Fruit fly (Drosophila melanogaster) whole organism, embryonic: ENCODE data around the gene CG2256.
A peak's percentile ranks its signal among the peaks of the same experiment; 100 is the strongest.

Experiments used
- Adf1 ChIP-seq: fragments of 200-800 bp; sonication (Bioruptor generic); IDR thresholded peaks from 2 replicates; pipeline ENCODE4 v1.3.6; 2022; ENCODE audit warnings: missing biosample characterization, missing genetic modification characterization
- Atf3 ChIP-seq: fragments of 200-800 bp; sonication (Bioruptor generic); optimal IDR thresholded peaks from 3 replicates; lab custom pipeline; 2016; ENCODE audit warnings: missing biosample characterization, missing genetic modification characterization
- CG10147 ChIP-seq: fragments of 200-800 bp; sonication (Bioruptor generic); optimal IDR thresholded peaks from 2 replicates; lab custom pipeline; 2019; ENCODE audit warnings: missing biosample characterization, mild to moderate bottlenecking, missing genetic modification characterization, moderate library complexity
- CG10267 ChIP-seq: fragments of 200-800 bp; sonication (Bioruptor generic); optimal IDR thresholded peaks from 2 replicates; lab custom pipeline; 2018; ENCODE audit warnings: missing biosample characterization, mild to moderate bottlenecking, missing genetic modification characterization, moderate library complexity
- CG10979 ChIP-seq: fragments of 200-800 bp; sonication (Bioruptor generic); optimal IDR thresholded peaks from 2 replicates; lab custom pipeline; 2018; ENCODE audit warnings: missing biosample characterization, mild to moderate bottlenecking, missing genetic modification characterization, moderate library complexity
- CG12299 ChIP-seq: fragments of 200-800 bp; sonication (Bioruptor generic); optimal IDR thresholded peaks from 2 replicates; lab custom pipeline; 2018; ENCODE audit warnings: missing biosample characterization, mild to moderate bottlenecking, missing genetic modification characterization
- CG12942 ChIP-seq: fragments of 200-800 bp; sonication (Bioruptor generic); optimal IDR thresholded peaks from 3 replicates; lab custom pipeline; 2016; ENCODE audit warnings: missing biosample characterization, missing genetic modification characterization
- CG15514 ChIP-seq: fragments of 200-800 bp; sonication (Bioruptor generic); optimal IDR thresholded peaks from 3 replicates; lab custom pipeline; 2017; ENCODE audit warnings: missing biosample characterization, missing genetic modification characterization, mild to moderate bottlenecking, moderate library complexity, missing genetic modification reagents
- CG17385 ChIP-seq: fragments of 200-800 bp; sonication (Bioruptor generic); optimal IDR thresholded peaks from 3 replicates; lab custom pipeline; 2018; ENCODE audit warnings: missing biosample characterization, mild to moderate bottlenecking, missing genetic modification characterization
- CG17829 ChIP-seq: fragments of 200-800 bp; optimal IDR thresholded peaks from 2 replicates; lab custom pipeline; 2019; ENCODE audit warnings: missing biosample characterization, mild to moderate bottlenecking, missing genetic modification characterization, moderate library complexity
- CG18011 ChIP-seq: fragments of 200-800 bp; sonication (Bioruptor generic); optimal IDR thresholded peaks from 2 replicates; lab custom pipeline; 2017; ENCODE audit warnings: missing biosample characterization, missing genetic modification characterization, mild to moderate bottlenecking, moderate library complexity, missing genotype
- CG2712 ChIP-seq: fragments of 200-800 bp; optimal IDR thresholded peaks from 3 replicates; lab custom pipeline; 2019; ENCODE audit warnings: missing biosample characterization, mild to moderate bottlenecking, missing genetic modification characterization, moderate library complexity
- CG31441 ChIP-seq: fragments of 200-800 bp; sonication (Bioruptor generic); IDR thresholded peaks from 2 replicates; pipeline ENCODE4 v1.3.6; 2022; ENCODE audit warnings: missing biosample characterization, missing genetic modification characterization
- CG32772 ChIP-seq: fragments of 200-800 bp; sonication (Bioruptor generic); IDR thresholded peaks from 2 replicates; pipeline ENCODE4 v1.3.6; 2022; ENCODE audit warnings: missing biosample characterization, missing genetic modification characterization
- CG4617 ChIP-seq: fragments of 200-800 bp; sonication (Bioruptor generic); optimal IDR thresholded peaks from 3 replicates; lab custom pipeline; 2016; ENCODE audit warnings: missing biosample characterization, missing genetic modification characterization, borderline replicate concordance
- CG4854 ChIP-seq: fragments of 200-800 bp; sonication (Bioruptor generic); optimal IDR thresholded peaks from 2 replicates; lab custom pipeline; 2016; ENCODE audit warnings: missing biosample characterization, missing genetic modification characterization, inconsistent platforms
- CG5180 ChIP-seq: fragments of 200-800 bp; sonication (Bioruptor generic); optimal IDR thresholded peaks from 3 replicates; lab custom pipeline; 2017; ENCODE audit warnings: missing biosample characterization, missing genetic modification characterization, mild to moderate bottlenecking, moderate library complexity, missing genetic modification reagents
- CG6175 ChIP-seq: fragments of 200-800 bp; sonication (Bioruptor generic); IDR thresholded peaks from 3 replicates; pipeline ENCODE4 v1.3.6; 2022; ENCODE audit warnings: missing biosample characterization, missing genetic modification characterization
- CG6791 ChIP-seq: fragments of 200-800 bp; sonication (Bioruptor generic); IDR thresholded peaks from 3 replicates; pipeline ENCODE4 v1.3.6; 2022; ENCODE audit warnings: missing biosample characterization, missing genetic modification characterization; ENCODE audit not compliant: partially characterized antibody
- CG8089 ChIP-seq: fragments of 200-800 bp; sonication (Bioruptor generic); optimal IDR thresholded peaks from 3 replicates; lab custom pipeline; 2016; ENCODE audit warnings: missing biosample characterization, missing genetic modification characterization
- CG8388 ChIP-seq: fragments of 200-800 bp; sonication (Bioruptor generic); optimal IDR thresholded peaks from 2 replicates; lab custom pipeline; 2019; ENCODE audit warnings: missing biosample characterization, mild to moderate bottlenecking, missing genetic modification characterization, moderate library complexity
- D19A ChIP-seq: fragments of 200-800 bp; optimal IDR thresholded peaks from 3 replicates; lab custom pipeline; 2019; ENCODE audit warnings: missing biosample characterization, mild to moderate bottlenecking, missing genetic modification characterization, moderate library complexity
- Dad ChIP-seq: fragments of 200-800 bp; sonication (Bioruptor generic); optimal IDR thresholded peaks from 3 replicates; lab custom pipeline; 2016; ENCODE audit warnings: missing biosample characterization, missing genetic modification characterization
- Dll ChIP-seq: fragments of 200-800 bp; sonication (Bioruptor generic); IDR thresholded peaks from 4 replicates; pipeline ENCODE4 v1.3.6; 2022; ENCODE audit warnings: missing biosample characterization, missing genetic modification characterization; ENCODE audit not compliant: partially characterized antibody
- Doc3 ChIP-seq: fragments of 200-800 bp; sonication (Bioruptor generic); IDR thresholded peaks from 3 replicates; pipeline ENCODE4 v1.3.6; 2022; ENCODE audit warnings: missing biosample characterization, missing genetic modification characterization; ENCODE audit not compliant: partially characterized antibody
- Dref ChIP-seq: fragments of 200-800 bp; sonication (Bioruptor generic); IDR thresholded peaks from 2 replicates; pipeline ENCODE4 v1.3.6; 2022; ENCODE audit warnings: missing biosample characterization, missing genetic modification characterization
- HLH3B ChIP-seq: fragments of 200-800 bp; sonication (Bioruptor generic); IDR thresholded peaks from 2 replicates; pipeline ENCODE4 v1.3.6; 2022; ENCODE audit warnings: missing biosample characterization, missing genetic modification characterization
- HmgZ ChIP-seq: fragments of 200-800 bp; sonication (Bioruptor generic); optimal IDR thresholded peaks from 2 replicates; lab custom pipeline; 2018; ENCODE audit warnings: missing biosample characterization, mild to moderate bottlenecking, missing genetic modification characterization
- Med ChIP-seq: fragments of 200-800 bp; sonication (Bioruptor generic); peaks from one replicate; lab custom pipeline; 2016; ENCODE audit warnings: missing biosample characterization, missing genetic modification characterization, mild to moderate bottlenecking, inconsistent platforms, moderate library complexity
- Meics ChIP-seq: fragments of 200-800 bp; sonication (Bioruptor generic); optimal IDR thresholded peaks from 2 replicates; lab custom pipeline; 2017; ENCODE audit warnings: missing biosample characterization, mild to moderate bottlenecking, missing genetic modification characterization
- Pdp1 ChIP-seq, 2 experiments: fragments of 200-800 bp; sonication (Bioruptor generic); optimal IDR thresholded peaks; 3 replicates each; lab custom pipeline; 2016; ENCODE audit warnings: missing biosample characterization in 2 of 2, missing genetic modification characterization in 2 of 2, mild to moderate bottlenecking in 1 of 2, moderate library complexity in 1 of 2
- Ssrp ChIP-seq: fragments of 200-800 bp; sonication (Bioruptor generic); optimal IDR thresholded peaks from 2 replicates; lab custom pipeline; 2018; ENCODE audit warnings: missing biosample characterization, mild to moderate bottlenecking, missing genetic modification characterization, moderate library complexity
- Xbp1 ChIP-seq: fragments of 200-800 bp; sonication (Bioruptor generic); optimal IDR thresholded peaks from 3 replicates; lab custom pipeline; 2016; ENCODE audit warnings: missing biosample characterization, mild to moderate bottlenecking, missing genetic modification characterization
- aop ChIP-seq: fragments of 200-800 bp; sonication (Bioruptor generic); IDR thresholded peaks from 2 replicates; pipeline ENCODE4 v1.3.6; 2022; ENCODE audit warnings: missing biosample characterization, missing genetic modification characterization
- ara ChIP-seq: fragments of 200-800 bp; sonication (Bioruptor generic); IDR thresholded peaks from 2 replicates; pipeline ENCODE4 v1.3.6; 2022; ENCODE audit warnings: missing biosample characterization, missing genetic modification characterization
- az2 ChIP-seq: fragments of 200-800 bp; sonication (Bioruptor generic); optimal IDR thresholded peaks from 3 replicates; lab custom pipeline; 2016; ENCODE audit warnings: missing biosample characterization, missing genetic modification characterization
- ci ChIP-seq: fragments of 200-800 bp; sonication (Bioruptor generic); IDR thresholded peaks from 3 replicates; pipeline ENCODE4 v1.3.6; 2022; ENCODE audit warnings: missing biosample characterization, missing genetic modification characterization
- dm ChIP-seq: fragments of 200-800 bp; sonication (Bioruptor generic); optimal IDR thresholded peaks from 3 replicates; lab custom pipeline; 2016; ENCODE audit warnings: missing biosample characterization, missing genetic modification characterization
- dpn ChIP-seq, 2 experiments: fragments of 200-800 bp; sonication (Bioruptor generic); optimal IDR thresholded peaks; 3 replicates each; lab custom pipeline; 2016; ENCODE audit warnings: missing biosample characterization in 2 of 2, missing genetic modification characterization in 2 of 2
- ems ChIP-seq: fragments of 200-800 bp; sonication (Bioruptor generic); optimal IDR thresholded peaks from 3 replicates; lab custom pipeline; 2016; ENCODE audit warnings: missing biosample characterization, missing genetic modification characterization
- esg ChIP-seq: fragments of 200-800 bp; sonication (Bioruptor generic); conservative IDR thresholded peaks from 2 replicates; pipeline ENCODE4 v1.3.6; 2022; ENCODE audit warnings: missing biosample characterization, missing genetic modification characterization
- eve ChIP-seq, 2 experiments: fragments of >200 bp; optimal IDR thresholded peaks; 2 replicates each; lab custom pipeline; 2017; ENCODE audit warnings: missing biosample characterization in 2 of 2, missing genetic modification characterization in 2 of 2
- gro ChIP-seq: fragments of 200-800 bp; sonication (Bioruptor generic); optimal IDR thresholded peaks from 2 replicates; lab custom pipeline; 2016; ENCODE audit warnings: missing biosample characterization, missing genetic modification characterization
- ham ChIP-seq: fragments of 200-800 bp; sonication (Bioruptor generic); IDR thresholded peaks from 2 replicates; pipeline ENCODE4 v1.3.6; 2022; ENCODE audit warnings: missing biosample characterization, missing genetic modification characterization
- slbo ChIP-seq: fragments of 200-800 bp; sonication (Bioruptor generic); IDR thresholded peaks from 2 replicates; pipeline ENCODE4 v1.3.6; 2022; ENCODE audit warnings: missing biosample characterization, missing genetic modification characterization
- toy ChIP-seq: fragments of 200-800 bp; sonication (Bioruptor generic); IDR thresholded peaks from 2 replicates; pipeline ENCODE4 v1.3.6; 2022; ENCODE audit warnings: missing biosample characterization, missing genetic modification characterization
- unpg ChIP-seq: fragments of 200-800 bp; sonication (Bioruptor generic); optimal IDR thresholded peaks from 3 replicates; lab custom pipeline; 2018; ENCODE audit warnings: missing biosample characterization, mild to moderate bottlenecking, missing genetic modification characterization, moderate library complexity
- wek ChIP-seq: fragments of 200-800 bp; sonication (Bioruptor generic); optimal IDR thresholded peaks from 3 replicates; lab custom pipeline; 2018; ENCODE audit warnings: missing biosample characterization, mild to moderate bottlenecking, missing genetic modification characterization, moderate library complexity
- zfh1 ChIP-seq: fragments of 200-800 bp; sonication (Bioruptor generic); IDR thresholded peaks from 3 replicates; pipeline ENCODE4 v1.3.6; 2022; ENCODE audit warnings: missing biosample characterization, missing genetic modification characterization

CG2256 gene

DNA sequence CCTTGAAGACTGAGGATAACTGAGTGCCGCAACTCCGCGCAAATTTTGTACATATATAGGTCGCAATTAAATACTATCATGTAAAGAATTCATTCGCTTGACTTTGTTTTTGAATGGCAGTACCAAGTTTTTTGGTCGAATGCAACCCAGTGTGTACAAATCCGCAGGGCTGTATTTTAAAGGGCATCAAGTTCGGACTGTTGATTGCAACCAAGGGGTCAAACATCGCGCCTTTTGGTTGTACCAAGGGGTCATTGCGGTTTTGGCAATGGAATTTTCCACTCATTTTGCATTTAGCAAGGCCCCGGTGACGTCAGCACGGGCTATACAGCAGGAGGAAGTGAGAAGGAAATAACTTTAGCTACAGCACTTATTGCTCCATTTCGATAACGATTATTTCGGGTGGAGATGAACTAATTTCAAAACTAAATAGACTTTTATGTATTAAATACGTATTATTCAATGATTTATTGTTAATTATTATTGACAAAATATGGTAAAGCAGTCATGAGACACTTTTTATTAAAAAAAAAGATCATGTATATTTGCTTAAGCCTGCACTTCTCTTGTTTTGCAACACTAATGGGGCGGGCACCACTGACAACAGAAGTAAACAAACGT lies 44.8 kb upstream of the CG2256 start, which contains the start of gene CG10958 (continued):
- TF ChIP-seq CG2712 (tag; lab: Kevin White, UChicago), result peak; percentile 68
- peak; percentile 15 for TF ChIP-seq Ssrp (tag; lab: Kevin White, UChicago)
- no peak for TF ChIP-seq gro (GFP tag; lab: Kevin White, UChicago)
- TF ChIP-seq CG10267 (tag; lab: Kevin White, UChicago), result peak; percentile 93
- peak; percentile 39 for TF ChIP-seq HmgZ (tag; lab: Kevin White, UChicago)
- TF ChIP-seq ci, result 0 out of 3 replicates have a peak, but pooled peaks have one; percentile 37
- peak; percentile 14; the same call in 1 of the 3 replicates for TF ChIP-seq Doc3 (GFP tag; lab: Robert Waterston, UW)
- TF ChIP-seq HLH3B (GFP tag; lab: Robert Waterston, UW), result 0 out of 2 replicates have a peak, but pooled peaks have one; percentile 22
- TF ChIP-seq eve (GFP tag; optimal IDR thresholded peaks at IDR 0.05; lab: Kevin White, UChicago), result no peak
- no peak for TF ChIP-seq aop (GFP tag; lab: Robert Waterston, UW)
- peak; percentile 66; the same call in 2 of the 3 replicates for TF ChIP-seq zfh1
- TF ChIP-seq CG6791 (GFP tag; lab: Robert Waterston, UW), result 0 out of 3 replicates have a peak, but pooled peaks have one; percentile 31
- TF ChIP-seq unpg (GFP tag; lab: Kevin White, UChicago), result peak; percentile 59
- TF ChIP-seq CG4617, result peak; percentile 24
- TF ChIP-seq CG6175 (GFP tag; lab: Robert Waterston, UW), result no peak
- TF ChIP-seq az2, result peak; percentile 36
- TF ChIP-seq ara, result peak; percentile 51
- TF ChIP-seq Pdp1 (GFP tag; optimal IDR thresholded peaks at IDR 0.05; lab: Kevin White, UChicago), result peak; percentile 40 to 42
- TF ChIP-seq Xbp1 (GFP tag; lab: Kevin White, UChicago), result peak; percentile 62
- peak; percentile 59 for TF ChIP-seq Dref (GFP tag; lab: Robert Waterston, UW)
- peak; percentile 60 for TF ChIP-seq CG18011 (GFP tag; lab: Kevin White, UChicago)
- TF ChIP-seq CG10979, result peak; percentile 28
- no peak for TF ChIP-seq CG8089 (GFP tag; lab: Kevin White, UChicago)
- peak; percentile 5 for TF ChIP-seq dm
- peak; percentile 35 for TF ChIP-seq Dad (GFP tag; lab: Kevin White, UChicago)
- TF ChIP-seq CG8388 (GFP tag; lab: Kevin White, UChicago), result peak; percentile 45
- peak; percentile 85 for TF ChIP-seq CG15514
- TF ChIP-seq slbo (GFP tag; lab: Robert Waterston, UW), result peak; percentile 79
- TF ChIP-seq CG4854 (GFP tag; lab: Kevin White, UChicago), result peak; percentile 8
- TF ChIP-seq Meics, result peak; percentile 62
- TF ChIP-seq CG17385 (GFP tag; lab: Kevin White, UChicago), result peak; percentile 68
- TF ChIP-seq Med (GFP tag; lab: Kevin White, UChicago), result peak; percentile 79
- peak; percentile 37; the same call in 1 of the 2 replicates for TF ChIP-seq Adf1 (GFP tag; lab: Robert Waterston, UW)
- TF ChIP-seq D19A, result peak; percentile 1
- TF ChIP-seq wek (GFP tag; lab: Kevin White, UChicago), result no peak
- TF ChIP-seq ham (GFP tag; lab: Robert Waterston, UW), result no peak
- peak; percentile 52; the same call in 1 of the 2 replicates for TF ChIP-seq CG32772
- peak; percentile 45 for TF ChIP-seq ems
- TF ChIP-seq CG12942 (GFP tag; lab: Kevin White, UChicago), result peak; percentile 56
- peak; percentile 51 for TF ChIP-seq Atf3 (GFP tag; lab: Kevin White, UChicago)
- TF ChIP-seq CG17829 (tag; lab: Kevin White, UChicago), result peak; percentile 59
- peak; percentile 46 for TF ChIP-seq CG12299 (tag; lab: Kevin White, UChicago)
- TF ChIP-seq toy, result no peak
- 0 out of 2 replicates have a peak, but pooled peaks have one; percentile 20 for TF ChIP-seq esg (GFP tag; lab: Robert Waterston, UW)
- peak; percentile 46 for TF ChIP-seq CG31441
- peak; percentile 26 to 81 for TF ChIP-seq dpn (GFP tag; optimal IDR thresholded peaks at IDR 0.05; lab: Kevin White, UChicago)
- peak; percentile 55; the same call in 3 of the 4 replicates for TF ChIP-seq Dll (GFP tag; lab: Robert Waterston, UW)
- peak; percentile 11 for TF ChIP-seq CG10147
- TF ChIP-seq CG5180, result peak; percentile 34
